Worm (Caenorhabditis elegans): ENCODE data around the gene crh-2.

ce11 chrII:5225284-5225683, 37.9 kb upstream of the crh-2 start, which contains the start of gene dsh-1:
- TF ChIP-seq nhr-237 (tag; optimal IDR thresholded peaks at IDR 0.05) (no peak), nhr-43 (tag; optimal IDR thresholded peaks at IDR 0.05; ENCODE audit: poor library complexity, severe bottlenecking) (no peak)
